Worm (Caenorhabditis elegans) whole organism, mixed stage, embryonic: ENCODE results near the gene popl-1.

ENCODE experiments used
- elt-1 ChIP-seq: sonication (generic microtip); optimal IDR thresholded peaks from 2 replicates; lab custom pipeline; 2017; ENCODE audit warnings: missing genetic modification characterization, mild to moderate bottlenecking, missing compliant biosample characterization, antibody characterized with exemption, moderate library complexity, borderline replicate concordance; ENCODE audit not compliant: insufficient read depth
- nhr-12 ChIP-seq: fragments of 150-350 bp; optimal IDR thresholded peaks from 2 replicates; lab custom pipeline; 2014; ENCODE audit warnings: missing biosample characterization, missing genetic modification characterization
- nhr-237 ChIP-seq: fragments of 150-350 bp; optimal IDR thresholded peaks from 2 replicates; lab custom pipeline; 2014; ENCODE audit warnings: missing biosample characterization, missing genetic modification characterization
- nhr-28 ChIP-seq: fragments of 150-350 bp; optimal IDR thresholded peaks from 2 replicates; lab custom pipeline; 2014; ENCODE audit warnings: missing biosample characterization, missing genetic modification characterization
- nhr-76 ChIP-seq: sonication (generic microtip); optimal IDR thresholded peaks from 2 replicates; lab custom pipeline; 2017; ENCODE audit warnings: missing biosample characterization, missing genetic modification characterization
- unc-62 ChIP-seq: fragments of 150-350 bp; optimal IDR thresholded peaks from 2 replicates; lab custom pipeline; 2014; ENCODE audit warnings: missing biosample characterization, missing genetic modification reagents, missing genetic modification characterization

DNA sequence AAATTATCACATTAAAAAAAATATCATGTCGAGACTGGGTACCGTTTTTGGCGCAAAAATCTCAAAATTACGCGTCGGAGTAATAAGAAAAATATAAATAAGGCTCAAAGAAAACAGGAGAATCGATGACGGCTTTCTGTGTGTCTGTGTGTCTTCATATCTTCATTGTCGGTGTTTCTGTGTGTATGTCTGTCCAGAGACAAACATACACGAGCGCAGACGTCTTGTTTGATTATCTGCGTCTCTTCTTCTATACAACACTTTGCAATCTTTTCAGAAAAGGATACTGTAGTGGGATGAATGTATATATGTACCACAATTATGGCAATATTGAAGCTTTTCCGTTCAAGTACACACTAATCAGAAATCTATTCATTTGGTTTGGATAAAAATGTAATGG is 13.6 kb upstream of the popl-1 start, which contains the start of gene C05D11.13:
- TF ChIP-seq nhr-237 (no peak), nhr-28 (tag; lab: Kevin White, UChicago) (no peak), elt-1 (tag; lab: Kevin White, UChicago) (no peak), nhr-76 (tag; lab: Kevin White, UChicago) (no peak), nhr-12 (tag; lab: Kevin White, UChicago) (no peak), unc-62 (no peak)
